Worm (Caenorhabditis elegans) whole organism, mixed stage, embryonic: ENCODE measurements around the gene vps-33.1.

Source experiments
- M03D4.4 ChIP-seq: sonication (generic microtip); optimal IDR thresholded peaks from 2 replicates; lab custom pipeline; 2017; ENCODE audit warnings: mild to moderate bottlenecking, missing genetic modification characterization, missing compliant biosample characterization
- bed-3 ChIP-seq: fragments of 200-800 bp; sonication (Bioruptor generic); optimal IDR thresholded peaks from 3 replicates; lab custom pipeline; 2018; ENCODE audit warnings: mild to moderate bottlenecking, missing genetic modification characterization, moderate library complexity, missing compliant biosample characterization
- blmp-1 ChIP-seq: fragments of 150-350 bp; optimal IDR thresholded peaks from 2 replicates; lab custom pipeline; 2014; ENCODE audit warnings: missing biosample characterization, missing genetic modification characterization
- ceh-39 ChIP-seq: fragments of 150-350 bp; optimal IDR thresholded peaks from 2 replicates; lab custom pipeline; 2014; ENCODE audit warnings: missing biosample characterization, missing genetic modification characterization
- ceh-43 ChIP-seq: fragments of 200-800 bp; sonication (Bioruptor generic); optimal IDR thresholded peaks from 2 replicates; lab custom pipeline; 2018; ENCODE audit warnings: mild to moderate bottlenecking, missing genetic modification characterization, moderate library complexity, missing compliant biosample characterization
- ceh-83 ChIP-seq: fragments of 200-800 bp; sonication (Bioruptor generic); optimal IDR thresholded peaks from 2 replicates; lab custom pipeline; 2018; ENCODE audit warnings: mild to moderate bottlenecking, missing genetic modification characterization, missing compliant biosample characterization
- ces-1 ChIP-seq: fragments of 150-350 bp; optimal IDR thresholded peaks from 2 replicates; lab custom pipeline; 2014; ENCODE audit warnings: missing biosample characterization, missing genetic modification reagents, missing genetic modification characterization
- cnd-1 ChIP-seq: fragments of 200-800 bp; sonication (Bioruptor generic); optimal IDR thresholded peaks from 2 replicates; lab custom pipeline; 2018; ENCODE audit warnings: mild to moderate bottlenecking, missing genetic modification characterization, missing compliant biosample characterization
- drap-1 ChIP-seq: fragments of 200-800 bp; sonication (Bioruptor generic); optimal IDR thresholded peaks from 3 replicates; lab custom pipeline; 2018; ENCODE audit warnings: mild to moderate bottlenecking, missing genetic modification characterization, missing compliant biosample characterization
- elt-1 ChIP-seq: sonication (generic microtip); optimal IDR thresholded peaks from 2 replicates; lab custom pipeline; 2017; ENCODE audit warnings: missing genetic modification characterization, mild to moderate bottlenecking, missing compliant biosample characterization, antibody characterized with exemption, moderate library complexity, borderline replicate concordance; ENCODE audit not compliant: insufficient read depth
- elt-3 ChIP-seq: fragments of 150-350 bp; optimal IDR thresholded peaks from 2 replicates; lab custom pipeline; 2014; ENCODE audit warnings: missing biosample characterization, missing genetic modification characterization
- ham-2 ChIP-seq: fragments of 200-800 bp; sonication (Bioruptor generic); optimal IDR thresholded peaks from 2 replicates; lab custom pipeline; 2018; ENCODE audit warnings: mild to moderate bottlenecking, missing genetic modification characterization, missing compliant biosample characterization
- hlh-1 ChIP-seq: fragments of 150-350 bp; optimal IDR thresholded peaks from 2 replicates; lab custom pipeline; 2014; ENCODE audit warnings: missing biosample characterization, missing genetic modification reagents, missing genetic modification characterization
- lin-13 ChIP-seq: fragments of 150-350 bp; optimal IDR thresholded peaks from 2 replicates; lab custom pipeline; 2014; ENCODE audit warnings: missing biosample characterization, missing genetic modification characterization
- lin-32 ChIP-seq: fragments of 200-800 bp; sonication (Bioruptor generic); optimal IDR thresholded peaks from 2 replicates; lab custom pipeline; 2018; ENCODE audit warnings: mild to moderate bottlenecking, missing genetic modification characterization, missing compliant biosample characterization
- lsy-2 ChIP-seq: fragments of 150-350 bp; optimal IDR thresholded peaks from 2 replicates; lab custom pipeline; 2014; ENCODE audit warnings: missing biosample characterization, missing genetic modification characterization
- mab-5 ChIP-seq: fragments of 150-350 bp; optimal IDR thresholded peaks from 2 replicates; lab custom pipeline; 2014; ENCODE audit warnings: missing biosample characterization, missing genetic modification characterization
- mep-1 ChIP-seq: fragments of 150-350 bp; optimal IDR thresholded peaks from 2 replicates; lab custom pipeline; 2017; ENCODE audit warnings: missing biosample characterization, missing genetic modification reagents, missing genetic modification characterization, inconsistent platforms
- mls-2 ChIP-seq: sonication (generic microtip); optimal IDR thresholded peaks from 2 replicates; lab custom pipeline; 2016; ENCODE audit warnings: mild to moderate bottlenecking, missing genetic modification characterization, moderate library complexity, missing compliant biosample characterization
- nhr-12 ChIP-seq: fragments of 150-350 bp; optimal IDR thresholded peaks from 2 replicates; lab custom pipeline; 2014; ENCODE audit warnings: missing biosample characterization, missing genetic modification characterization
- nhr-2 ChIP-seq: fragments of 150-350 bp; optimal IDR thresholded peaks from 2 replicates; lab custom pipeline; 2014; ENCODE audit warnings: missing biosample characterization, missing genetic modification characterization
- nhr-237 ChIP-seq: fragments of 150-350 bp; optimal IDR thresholded peaks from 2 replicates; lab custom pipeline; 2014; ENCODE audit warnings: missing biosample characterization, missing genetic modification characterization
- nhr-28 ChIP-seq: fragments of 150-350 bp; optimal IDR thresholded peaks from 2 replicates; lab custom pipeline; 2014; ENCODE audit warnings: missing biosample characterization, missing genetic modification characterization
- nhr-76 ChIP-seq: sonication (generic microtip); optimal IDR thresholded peaks from 2 replicates; lab custom pipeline; 2017; ENCODE audit warnings: missing biosample characterization, missing genetic modification characterization
- pha-4 ChIP-seq: fragments of 150-350 bp; optimal IDR thresholded peaks from 2 replicates; lab custom pipeline; 2018; ENCODE audit warnings: missing biosample characterization, missing genetic modification reagents, missing genetic modification characterization
- sem-2 ChIP-seq: fragments of 200-800 bp; sonication (Bioruptor generic); optimal IDR thresholded peaks from 2 replicates; lab custom pipeline; 2018; ENCODE audit warnings: mild to moderate bottlenecking, missing genetic modification characterization, missing compliant biosample characterization
- snpc-4 ChIP-seq: fragments of 150-350 bp; optimal IDR thresholded peaks from 2 replicates; lab custom pipeline; 2014; ENCODE audit warnings: missing biosample characterization, missing genetic modification characterization
- sptf-1 ChIP-seq: sonication (generic microtip); optimal IDR thresholded peaks from 2 replicates; lab custom pipeline; 2017; ENCODE audit warnings: mild to moderate bottlenecking, missing genetic modification characterization, moderate library complexity, missing compliant biosample characterization
- unc-120 ChIP-seq: sonication (generic microtip); optimal IDR thresholded peaks from 2 replicates; lab custom pipeline; 2017; ENCODE audit warnings: missing genetic modification characterization, missing compliant biosample characterization; ENCODE audit not compliant: poor library complexity, severe bottlenecking
- unc-39 ChIP-seq: fragments of 150-350 bp; optimal IDR thresholded peaks from 2 replicates; lab custom pipeline; 2014; ENCODE audit warnings: missing biosample characterization, missing genetic modification characterization
- zip-8 ChIP-seq: fragments of 150-350 bp; optimal IDR thresholded peaks from 2 replicates; lab custom pipeline; 2014; ENCODE audit warnings: missing biosample characterization, missing genetic modification characterization

vps-33.1 gene

ce11 chrIII:8741276-8741860, 40.6 kb downstream of the vps-33.1 start, which contains the start of gene pdhk-2 (continued):
- TF ChIP-seq sptf-1 (tag; lab: Kevin White, UChicago) (peak; percentile 86), lsy-2 (peak; percentile 85)

ce11 chrIII:8741955-8742354, 41.2 kb downstream of the vps-33.1 start:
- TF ChIP-seq cnd-1 (tag; lab: Kevin White, UChicago) (no peak), mab-5 (tag; lab: Kevin White, UChicago) (no peak), ceh-39 (tag; lab: Kevin White, UChicago) (no peak), pha-4 (no peak), elt-1 (tag; lab: Kevin White, UChicago) (no peak), ceh-83 (GFP tag; lab: Kevin White, UChicago) (no peak), M03D4.4 (no peak), lin-32 (GFP tag; lab: Kevin White, UChicago) (no peak), nhr-2 (tag; lab: Kevin White, UChicago) (no peak), nhr-76 (tag; lab: Kevin White, UChicago) (no peak), lin-13 (tag; lab: Kevin White, UChicago) (no peak), ces-1 (GFP tag; lab: Kevin White, UChicago) (no peak), hlh-1 (tag; lab: Kevin White, UChicago) (no peak), mep-1 (tag; lab: Kevin White, UChicago) (no peak), lsy-2 (no peak), zip-8 (tag; lab: Kevin White, UChicago) (no peak), sptf-1 (tag; lab: Kevin White, UChicago) (no peak), blmp-1 (no peak)

ce11 chrIII:8742584-8742983, 41.9 kb downstream of the vps-33.1 start:
- TF ChIP-seq ceh-39 (tag; lab: Kevin White, UChicago) (no peak), nhr-237 (no peak), mls-2 (tag; lab: Kevin White, UChicago) (no peak), ces-1 (GFP tag; lab: Kevin White, UChicago) (peak; percentile 8)
- TF ChIP-seq, all 35 proteins: peak for 1

ce11 chrIII:8743796-8744404, 43.2 kb downstream of the vps-33.1 start, which contains the start of gene ZK370.6:
Gene ZK370.6 (minus strand): TSS chrIII:8743846.
- no peak for TF ChIP-seq blmp-1
- peak; percentile 92 for TF ChIP-seq ces-1 (GFP tag; lab: Kevin White, UChicago)

DNA sequence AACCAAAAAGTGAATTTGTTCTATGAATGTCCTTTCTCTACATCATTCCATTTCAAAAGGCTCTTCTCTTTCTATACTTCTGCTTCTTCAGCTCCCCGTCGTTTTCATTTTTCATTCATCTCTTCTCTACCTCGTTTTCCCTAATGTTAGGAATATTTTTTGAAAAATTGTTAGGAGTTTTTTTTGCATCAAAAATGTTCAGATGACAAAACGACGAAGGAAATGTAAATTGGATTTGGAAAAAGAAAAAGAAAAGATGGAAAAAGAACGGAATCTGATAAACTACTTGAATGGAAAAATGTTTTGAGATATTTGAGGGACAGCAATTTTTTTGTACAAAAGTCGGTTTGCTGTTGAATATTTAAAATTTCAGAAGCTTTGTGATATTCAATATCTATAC, 44.0 kb downstream of the vps-33.1 start:
- TF ChIP-seq snpc-4 (no peak), mls-2 (tag; lab: Kevin White, UChicago) (no peak), unc-120 (tag; lab: Kevin White, UChicago) (no peak), mep-1 (tag; lab: Kevin White, UChicago) (no peak), ceh-83 (GFP tag; lab: Kevin White, UChicago) (no peak), elt-1 (tag; lab: Kevin White, UChicago) (no peak), lin-32 (GFP tag; lab: Kevin White, UChicago) (no peak), bed-3 (no peak), nhr-12 (tag; lab: Kevin White, UChicago) (no peak), cnd-1 (tag; lab: Kevin White, UChicago) (no peak), M03D4.4 (no peak), ces-1 (GFP tag; lab: Kevin White, UChicago) (no peak)

DNA sequence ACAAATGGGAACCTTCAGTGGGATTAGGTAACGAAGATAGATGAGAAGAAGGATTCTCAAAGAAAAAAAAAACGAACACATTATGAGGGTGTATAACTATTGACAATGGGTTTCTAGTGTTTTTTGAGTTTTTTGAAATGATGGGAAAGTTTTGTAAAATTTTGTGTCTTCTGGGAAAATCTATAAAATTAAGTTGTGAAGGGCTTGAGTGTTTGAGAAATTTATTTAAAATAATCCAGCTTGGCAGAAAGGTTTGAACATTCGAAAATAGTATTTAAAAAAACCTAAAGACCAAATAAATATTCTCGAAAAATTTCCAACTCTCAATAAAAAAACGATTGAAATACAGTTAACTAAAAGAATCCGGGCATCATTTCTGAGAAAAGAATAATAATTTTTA, 44.5 kb downstream of the vps-33.1 start:
- no peak for TF ChIP-seq mab-5 (tag; lab: Kevin White, UChicago)
- TF ChIP-seq unc-39 (tag; lab: Kevin White, UChicago) = no peak
- TF ChIP-seq nhr-12 (tag; lab: Kevin White, UChicago) = no peak
- no peak for TF ChIP-seq ham-2 (GFP tag; lab: Kevin White, UChicago)
- TF ChIP-seq bed-3 = no peak
- no peak for TF ChIP-seq drap-1 (GFP tag; lab: Kevin White, UChicago)
- no peak for TF ChIP-seq lsy-2
- TF ChIP-seq nhr-28 = no peak
- TF ChIP-seq hlh-1 (tag; lab: Kevin White, UChicago) = no peak
- no peak for TF ChIP-seq ceh-83 (GFP tag; lab: Kevin White, UChicago)
- TF ChIP-seq ceh-43 (GFP tag; lab: Kevin White, UChicago) = no peak
- no peak for TF ChIP-seq mep-1 (tag; lab: Kevin White, UChicago)
- TF ChIP-seq sem-2 (GFP tag; lab: Kevin White, UChicago) = no peak
- TF ChIP-seq blmp-1 = no peak
- no peak for TF ChIP-seq ces-1 (GFP tag; lab: Kevin White, UChicago)
- no peak for TF ChIP-seq elt-3 (tag; lab: Kevin White, UChicago)
- TF ChIP-seq lin-32 (GFP tag; lab: Kevin White, UChicago) = no peak
- TF ChIP-seq, all 35 proteins: peak for 0
